Worm (Caenorhabditis elegans) whole organism, mixed stage, embryonic: ENCODE measurements around the gene C17G10.7.

Experiments
- lsy-2 ChIP-seq: fragments of 150-350 bp; optimal IDR thresholded peaks from 2 replicates; lab custom pipeline; 2014; ENCODE audit warnings: missing biosample characterization, missing genetic modification characterization
- nhr-12 ChIP-seq: fragments of 150-350 bp; optimal IDR thresholded peaks from 2 replicates; lab custom pipeline; 2014; ENCODE audit warnings: missing biosample characterization, missing genetic modification characterization
- nhr-28 ChIP-seq: fragments of 150-350 bp; optimal IDR thresholded peaks from 2 replicates; lab custom pipeline; 2014; ENCODE audit warnings: missing biosample characterization, missing genetic modification characterization
- snpc-4 ChIP-seq: fragments of 150-350 bp; optimal IDR thresholded peaks from 2 replicates; lab custom pipeline; 2014; ENCODE audit warnings: missing biosample characterization, missing genetic modification characterization
- tbx-8 ChIP-seq: fragments of 200-800 bp; sonication (Bioruptor generic); optimal IDR thresholded peaks from 2 replicates; lab custom pipeline; 2018; ENCODE audit warnings: mild to moderate bottlenecking, missing genetic modification characterization, moderate library complexity, missing compliant biosample characterization
- unc-39 ChIP-seq: fragments of 150-350 bp; optimal IDR thresholded peaks from 2 replicates; lab custom pipeline; 2014; ENCODE audit warnings: missing biosample characterization, missing genetic modification characterization
- ztf-11 ChIP-seq: fragments of 150-350 bp; optimal IDR thresholded peaks from 2 replicates; lab custom pipeline; 2014; ENCODE audit warnings: missing biosample characterization, missing genetic modification characterization

- no peak for TF ChIP-seq lsy-2
- TF ChIP-seq nhr-28 = no peak
- TF ChIP-seq nhr-12 = no peak
- TF ChIP-seq ztf-11 (tag; lab: Kevin White, UChicago) = no peak
- TF ChIP-seq snpc-4 (tag; lab: Kevin White, UChicago) = no peak
- no peak for TF ChIP-seq unc-39 (tag; lab: Kevin White, UChicago)
- no peak for TF ChIP-seq tbx-8
Observed at ce11 chrII:5604441-5604840, 3.2 kb downstream of the C17G10.7 start.
